Fruit fly (Drosophila melanogaster): ENCODE data around the gene mad2.

mad2 gene

dm6 chr3L:5813016-5813415 is at the start of gene mad2:
Gene mad2 (minus strand): TSS chr3L:5813093.
- no peak for TF ChIP-seq psq (optimal IDR thresholded peaks at IDR 0.05)
- no peak for TF ChIP-seq ttk (optimal IDR thresholded peaks at IDR 0.05)
- no peak for TF ChIP-seq Myc (optimal IDR thresholded peaks at IDR 0.05)

- TF ChIP-seq Sin3A (optimal IDR thresholded peaks at IDR 0.05), result no peak
- TF ChIP-seq ttk (optimal IDR thresholded peaks at IDR 0.05), result no peak
- TF ChIP-seq Myc (optimal IDR thresholded peaks at IDR 0.05), result no peak
- no peak for TF ChIP-seq psq (optimal IDR thresholded peaks at IDR 0.05)
- no peak for TF ChIP-seq insv (optimal IDR thresholded peaks at IDR 0.05)
- TF ChIP-seq h (optimal IDR thresholded peaks at IDR 0.05), result no peak
These were observed 46.1 kb upstream of the mad2 start for dm6 chr3L:5859029-5859428.

dm6 chr3L:5856919-5857318 is 44.0 kb upstream of the mad2 start:
- TF ChIP-seq h (optimal IDR thresholded peaks at IDR 0.05) (no peak), insv (optimal IDR thresholded peaks at IDR 0.05) (no peak), Myc (optimal IDR thresholded peaks at IDR 0.05) (no peak), Sin3A (optimal IDR thresholded peaks at IDR 0.05) (no peak), psq (optimal IDR thresholded peaks at IDR 0.05) (no peak), ttk (optimal IDR thresholded peaks at IDR 0.05) (no peak)

dm6 chr3L:5856081-5856826 is 43.4 kb upstream of the mad2 start:
- TF ChIP-seq Myc (optimal IDR thresholded peaks at IDR 0.05) (no peak), h (optimal IDR thresholded peaks at IDR 0.05) (no peak), insv (optimal IDR thresholded peaks at IDR 0.05) (no peak), ttk (optimal IDR thresholded peaks at IDR 0.05) (no peak), psq (optimal IDR thresholded peaks at IDR 0.05) (no peak)

- TF ChIP-seq h (optimal IDR thresholded peaks at IDR 0.05), result no peak
These were observed 42.2 kb upstream of the mad2 start for dm6 chr3L:5855098-5855497.

dm6 chr3L:5851636-5852035 is 38.7 kb upstream of the mad2 start:
- TF ChIP-seq Sin3A (optimal IDR thresholded peaks at IDR 0.05), result no peak
- no peak for TF ChIP-seq Myc (optimal IDR thresholded peaks at IDR 0.05)
- TF ChIP-seq psq (optimal IDR thresholded peaks at IDR 0.05), result no peak
- no peak for TF ChIP-seq ttk (optimal IDR thresholded peaks at IDR 0.05)
- no peak for TF ChIP-seq h (optimal IDR thresholded peaks at IDR 0.05)
- TF ChIP-seq insv (optimal IDR thresholded peaks at IDR 0.05), result no peak

dm6 chr3L:5848929-5849328 is 36.0 kb upstream of the mad2 start:
- TF ChIP-seq psq (optimal IDR thresholded peaks at IDR 0.05) (no peak), Myc (optimal IDR thresholded peaks at IDR 0.05) (no peak), ttk (optimal IDR thresholded peaks at IDR 0.05) (no peak), insv (optimal IDR thresholded peaks at IDR 0.05) (no peak), h (optimal IDR thresholded peaks at IDR 0.05) (no peak), Sin3A (optimal IDR thresholded peaks at IDR 0.05) (no peak)

dm6 chr3L:5845466-5845865 is 32.6 kb upstream of the mad2 start, which contains the start of gene vn:
Gene vn (minus strand): TSS chr3L:5845664.
- TF ChIP-seq ttk (optimal IDR thresholded peaks at IDR 0.05), result no peak
- TF ChIP-seq Myc (optimal IDR thresholded peaks at IDR 0.05), result no peak
- TF ChIP-seq Sin3A (optimal IDR thresholded peaks at IDR 0.05), result no peak
- no peak for TF ChIP-seq psq (optimal IDR thresholded peaks at IDR 0.05)
- TF ChIP-seq insv (optimal IDR thresholded peaks at IDR 0.05), result no peak
- TF ChIP-seq h (optimal IDR thresholded peaks at IDR 0.05), result no peak

dm6 chr3L:5843895-5844576 is 31.1 kb upstream of the mad2 start:
- TF ChIP-seq psq (optimal IDR thresholded peaks at IDR 0.05) (no peak), Myc (optimal IDR thresholded peaks at IDR 0.05) (no peak), insv (optimal IDR thresholded peaks at IDR 0.05) (no peak), h (optimal IDR thresholded peaks at IDR 0.05) (no peak), ttk (optimal IDR thresholded peaks at IDR 0.05) (no peak)

dm6 chr3L:5840847-5841246 is 28.0 kb upstream of the mad2 start:
- TF ChIP-seq ttk (optimal IDR thresholded peaks at IDR 0.05) (no peak), Myc (optimal IDR thresholded peaks at IDR 0.05) (no peak), insv (optimal IDR thresholded peaks at IDR 0.05) (no peak), Sin3A (optimal IDR thresholded peaks at IDR 0.05) (no peak), h (optimal IDR thresholded peaks at IDR 0.05) (no peak)

dm6 chr3L:5838880-5839279 is 26.0 kb upstream of the mad2 start:
- no peak for TF ChIP-seq Myc (optimal IDR thresholded peaks at IDR 0.05)
- no peak for TF ChIP-seq psq (optimal IDR thresholded peaks at IDR 0.05)
- no peak for TF ChIP-seq h (optimal IDR thresholded peaks at IDR 0.05)
- no peak for TF ChIP-seq ttk (optimal IDR thresholded peaks at IDR 0.05)
- TF ChIP-seq insv (optimal IDR thresholded peaks at IDR 0.05), result no peak
- no peak for TF ChIP-seq Sin3A (optimal IDR thresholded peaks at IDR 0.05)

- TF ChIP-seq h (optimal IDR thresholded peaks at IDR 0.05), result no peak
- TF ChIP-seq insv (optimal IDR thresholded peaks at IDR 0.05), result no peak
- TF ChIP-seq Myc (optimal IDR thresholded peaks at IDR 0.05), result no peak
- TF ChIP-seq psq (optimal IDR thresholded peaks at IDR 0.05), result no peak
These were observed 25.4 kb upstream of the mad2 start for dm6 chr3L:5838295-5838694.

Measured in Kc167 (cell line).